Worm (Caenorhabditis elegans): ENCODE data around the gene F25D1.3.

ce11 chrV:10484640-10485039 lies 43.9 kb upstream of the F25D1.3 start, which contains the start of gene Y32F6B.1:
- TF ChIP-seq mdt-29 (GFP tag; IDR thresholded peaks at IDR 0.05) (no peak), snpc-4 (tag; optimal IDR thresholded peaks at IDR 0.05) (no peak), F44E2.7 (GFP tag; IDR thresholded peaks at IDR 0.05) (no peak), unc-39 (tag; optimal IDR thresholded peaks at IDR 0.05) (no peak), cey-2 (tag; optimal IDR thresholded peaks at IDR 0.05; ENCODE audit: borderline replicate concordance, insufficient read depth) (no peak)

All from whole organism, L4 larva.